Fruit fly (Drosophila melanogaster): Measurements from ENCODE around the gene CG5114.

CG5114 gene

dm6 chr3L:14986340-14986916, 3.8 kb downstream of the CG5114 start (continued):
- no peak for TF ChIP-seq Hand (GFP tag; optimal IDR thresholded peaks at IDR 0.05)
- TF ChIP-seq CG14050 (GFP tag; IDR thresholded peaks at IDR 0.05): no peak
- no peak for TF ChIP-seq luna (GFP tag; optimal IDR thresholded peaks at IDR 0.05)
- TF ChIP-seq cas (GFP tag; IDR thresholded peaks at IDR 0.05): no peak
- no peak for TF ChIP-seq CG6654 (GFP tag; optimal IDR thresholded peaks at IDR 0.05)
- TF ChIP-seq Ets65A (GFP tag): no peak
- no peak for TF ChIP-seq bbx (GFP tag; IDR thresholded peaks at IDR 0.05; ENCODE audit: partially characterized antibody)
- TF ChIP-seq grau (tag; optimal IDR thresholded peaks at IDR 0.05): peak; percentile 77
- no peak for TF ChIP-seq CG1233 (GFP tag; optimal IDR thresholded peaks at IDR 0.05)
- TF ChIP-seq CG7839 (tag; optimal IDR thresholded peaks at IDR 0.05): peak; percentile 11
- no peak for TF ChIP-seq CG12219 (GFP tag; optimal IDR thresholded peaks at IDR 0.05)
- peak; percentile 2 for TF ChIP-seq Med (GFP tag)
- TF ChIP-seq Scr (GFP tag; IDR thresholded peaks at IDR 0.05; ENCODE audit: partially characterized antibody): no peak
- no peak for TF ChIP-seq ems (GFP tag; optimal IDR thresholded peaks at IDR 0.05)
- no peak for TF ChIP-seq CG7786 (GFP tag; optimal IDR thresholded peaks at IDR 0.05)
- no peak for TF ChIP-seq zen (tag; optimal IDR thresholded peaks at IDR 0.05)
- TF ChIP-seq CG2712 (tag; optimal IDR thresholded peaks at IDR 0.05): peak; percentile 2
- no peak for TF ChIP-seq sim (GFP tag; IDR thresholded peaks at IDR 0.05)
- TF ChIP-seq CG43689 (GFP tag; IDR thresholded peaks at IDR 0.05): no peak
- 0 out of 3 replicates have a peak, but pooled peaks have one; percentile 17 for TF ChIP-seq row (GFP tag; IDR thresholded peaks at IDR 0.05)
- no peak for TF ChIP-seq zfh1 (GFP tag; IDR thresholded peaks at IDR 0.05)
- TF ChIP-seq CG10959 (GFP tag; IDR thresholded peaks at IDR 0.05): no peak
- no peak for TF ChIP-seq CG18764 (GFP tag; optimal IDR thresholded peaks at IDR 0.05)
- TF ChIP-seq CG17829 (tag; optimal IDR thresholded peaks at IDR 0.05): peak; percentile 6
- TF ChIP-seq sug (tag; optimal IDR thresholded peaks at IDR 0.05): no peak
- TF ChIP-seq CG12155 (GFP tag; optimal IDR thresholded peaks at IDR 0.05): no peak
- peak; percentile 16 for TF ChIP-seq CG18262 (tag; optimal IDR thresholded peaks at IDR 0.05)
- TF ChIP-seq lab (GFP tag; optimal IDR thresholded peaks at IDR 0.05): no peak

DNA sequence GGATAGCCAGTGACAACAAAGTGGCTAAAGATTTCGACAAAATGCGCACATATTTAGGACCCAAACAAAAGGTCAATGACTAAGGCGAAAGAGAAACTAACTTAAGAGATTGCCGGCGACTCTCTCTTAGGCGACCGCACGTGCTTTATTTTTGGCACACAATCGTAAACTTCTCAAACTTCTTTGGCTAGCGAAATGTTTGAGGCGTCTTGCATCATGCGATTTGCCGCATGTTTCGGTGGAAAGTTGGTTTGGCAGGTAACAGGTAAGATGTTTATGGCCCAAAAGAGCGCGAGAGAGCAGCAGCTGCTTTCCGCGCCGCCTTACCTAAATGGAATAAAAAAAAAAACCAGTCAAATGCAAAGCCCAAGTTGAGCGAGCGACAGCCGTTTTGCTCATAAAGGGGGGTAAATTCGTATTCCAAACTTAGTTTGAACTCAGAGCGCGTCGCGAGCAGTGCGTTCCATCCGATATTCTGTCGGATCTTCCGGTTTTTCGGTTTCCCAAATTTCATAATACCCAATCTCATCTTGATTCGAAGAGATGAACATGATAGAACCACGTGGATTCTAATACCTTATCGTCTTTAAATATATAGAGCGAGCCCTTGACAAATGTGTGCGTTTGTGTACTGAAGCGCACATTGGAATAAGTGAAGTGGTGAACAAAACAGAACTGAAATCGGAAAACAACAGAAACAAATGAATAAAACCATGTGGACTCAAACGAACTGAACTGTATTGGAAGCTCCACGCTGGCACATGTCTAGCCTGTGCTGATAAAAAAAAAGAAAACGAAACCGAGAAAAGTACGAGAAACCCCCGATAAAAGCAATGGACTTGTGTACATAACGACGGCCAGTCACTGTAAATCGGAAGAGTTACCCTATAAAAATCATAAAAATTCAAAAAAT, 4.6 kb downstream of the CG5114 start:
- TF ChIP-seq bsh (GFP tag; optimal IDR thresholded peaks at IDR 0.05) (peak in 1 of 2 experiments; percentile 12), Jarid2 (GFP tag; optimal IDR thresholded peaks at IDR 0.05) (peak; percentile 83), Doc3 (GFP tag; IDR thresholded peaks at IDR 0.05; ENCODE audit: partially characterized antibody) (0 out of 3 replicates have a peak, but pooled peaks have one; percentile 45), CG15479 (GFP tag; optimal IDR thresholded peaks at IDR 0.05) (peak; percentile 45), vvl (GFP tag; IDR thresholded peaks at IDR 0.05) (0 out of 2 replicates have a peak, but pooled peaks have one; percentile 10), CG7987 (GFP tag; optimal IDR thresholded peaks at IDR 0.05) (peak; percentile 76), CG2199 (GFP tag; IDR thresholded peaks at IDR 0.05) (peak; percentile 60; the same call in 2 of the 3 replicates), Pdp1 (GFP tag; optimal IDR thresholded peaks at IDR 0.05) (peak in 1 of 2 experiments; percentile 34), chinmo (GFP tag; IDR thresholded peaks at IDR 0.05; ENCODE audit: partially characterized antibody) (0 out of 4 replicates have a peak, but pooled peaks have one; percentile 69), jumu (GFP tag; optimal IDR thresholded peaks at IDR 0.05) (no peak), grn (GFP tag; optimal IDR thresholded peaks at IDR 0.05) (peak; percentile 77), Usf (GFP tag; optimal IDR thresholded peaks at IDR 0.05) (no peak), twi (tag; optimal IDR thresholded peaks at IDR 0.05) (peak; percentile 39), sd (tag; optimal IDR thresholded peaks at IDR 0.05) (peak; percentile 2), CTCF (GFP tag; optimal IDR thresholded peaks at IDR 0.05) (no peak), CG34422 (GFP tag; IDR thresholded peaks at IDR 0.05) (peak; percentile 44; the same call in 1 of the 3 replicates), Xbp1 (GFP tag; optimal IDR thresholded peaks at IDR 0.05) (no peak), CG12769 (tag; optimal IDR thresholded peaks at IDR 0.05) (peak; percentile 37), CG30431 (GFP tag; optimal IDR thresholded peaks at IDR 0.05) (no peak), CG8388 (GFP tag; optimal IDR thresholded peaks at IDR 0.05) (peak; percentile 18), zfh2 (GFP tag; optimal IDR thresholded peaks at IDR 0.05) (no peak)

Data from whole organism, embryonic.